Worm (Caenorhabditis elegans): ENCODE data around the gene glr-8.

ce11 chrX:6511985-6512384 lies 6.2 kb downstream of the glr-8 start, which contains the start of gene ttr-35:
- TF ChIP-seq T22C8.4 (GFP tag; IDR thresholded peaks at IDR 0.05) (no peak), ref-1 (GFP tag; conservative IDR thresholded peaks at IDR 0.05) (no peak), flt-1 (GFP tag; IDR thresholded peaks at IDR 0.05) (no peak), klf-2 (GFP tag; conservative IDR thresholded peaks at IDR 0.05) (no peak), cog-1 (tag; optimal IDR thresholded peaks at IDR 0.05) (no peak), ztf-23 (GFP tag; IDR thresholded peaks at IDR 0.05) (no peak), ztf-29 (GFP tag; IDR thresholded peaks at IDR 0.05) (no peak), med-1 (GFP tag; optimal IDR thresholded peaks at IDR 0.05; ENCODE audit: insufficient read depth) (no peak), tab-1 (GFP tag; IDR thresholded peaks at IDR 0.05) (no peak)
